Worm (Caenorhabditis elegans): ENCODE results near the gene ttr-13.

ce11 chrV:20654350-20654749, 17.6 kb upstream of the ttr-13 start, which contains the start of gene mnr-1:
- no peak for TF ChIP-seq fos-1 (tag; optimal IDR thresholded peaks at IDR 0.05)
- TF ChIP-seq unc-39 (tag; optimal IDR thresholded peaks at IDR 0.05) = no peak
- TF ChIP-seq elt-3 (tag; optimal IDR thresholded peaks at IDR 0.05) = no peak
- TF ChIP-seq ceh-82 (tag; optimal IDR thresholded peaks at IDR 0.05) = no peak
- TF ChIP-seq unc-62 (GFP tag; optimal IDR thresholded peaks at IDR 0.05) = no peak
- TF ChIP-seq egl-27 (tag; optimal IDR thresholded peaks at IDR 0.05) = no peak
- no peak for TF ChIP-seq snpc-4 (tag; optimal IDR thresholded peaks at IDR 0.05)
- TF ChIP-seq lsy-2 (tag; optimal IDR thresholded peaks at IDR 0.05) = no peak
- no peak for TF ChIP-seq nhr-23 (tag; optimal IDR thresholded peaks at IDR 0.05)
- TF ChIP-seq crh-2 (tag; optimal IDR thresholded peaks at IDR 0.05) = no peak
- no peak for TF ChIP-seq dmd-4 (tag; optimal IDR thresholded peaks at IDR 0.05)
